Fruit fly (Drosophila melanogaster) whole organism, embryonic: ENCODE data around the gene cu.

Source experiments
- Awh ChIP-seq: fragments of 200-800 bp; sonication (Bioruptor generic); IDR thresholded peaks from 2 replicates; pipeline ENCODE4, ENCODE4 v1.3.6; 2022; ENCODE audit warnings: missing biosample characterization, missing genetic modification characterization
- CG10959 ChIP-seq: fragments of 200-800 bp; sonication (Bioruptor generic); IDR thresholded peaks from 2 replicates; pipeline ENCODE4 v1.3.6; 2022; ENCODE audit warnings: missing biosample characterization, missing genetic modification characterization
- CG10979 ChIP-seq: fragments of 200-800 bp; sonication (Bioruptor generic); optimal IDR thresholded peaks from 2 replicates; lab custom pipeline; 2018; ENCODE audit warnings: missing biosample characterization, mild to moderate bottlenecking, missing genetic modification characterization, moderate library complexity
- CG11504 ChIP-seq: fragments of 200-800 bp; sonication (Bioruptor generic); optimal IDR thresholded peaks from 3 replicates; lab custom pipeline; 2019; ENCODE audit warnings: missing biosample characterization, mild to moderate bottlenecking, missing genetic modification characterization, moderate library complexity
- CG13424 ChIP-seq: fragments of 200-800 bp; sonication (Bioruptor generic); optimal IDR thresholded peaks from 2 replicates; lab custom pipeline; 2019; ENCODE audit warnings: missing biosample characterization, mild to moderate bottlenecking, missing genetic modification characterization, moderate library complexity
- CG13775 ChIP-seq: fragments of 200-800 bp; sonication (Bioruptor generic); optimal IDR thresholded peaks from 3 replicates; lab custom pipeline; 2017; ENCODE audit warnings: missing biosample characterization, mild to moderate bottlenecking, missing genetic modification characterization
- CG14965 ChIP-seq: fragments of 200-800 bp; sonication (Bioruptor generic); optimal IDR thresholded peaks from 2 replicates; lab custom pipeline; 2016; ENCODE audit warnings: missing biosample characterization, missing genetic modification characterization, borderline replicate concordance
- CG1647 ChIP-seq: fragments of 200-800 bp; sonication (Bioruptor generic); optimal IDR thresholded peaks from 3 replicates; lab custom pipeline; 2016; ENCODE audit warnings: missing biosample characterization, missing genetic modification characterization
- CG16815 ChIP-seq: fragments of 200-800 bp; sonication (Bioruptor generic); optimal IDR thresholded peaks from 3 replicates; lab custom pipeline; 2017; ENCODE audit warnings: missing biosample characterization, mild to moderate bottlenecking, missing genetic modification characterization
- CG16863 ChIP-seq: fragments of 200-800 bp; sonication (Bioruptor generic); optimal IDR thresholded peaks from 3 replicates; lab custom pipeline; 2016; ENCODE audit warnings: missing biosample characterization, missing genetic modification characterization
- CG2712 ChIP-seq: fragments of 200-800 bp; optimal IDR thresholded peaks from 3 replicates; lab custom pipeline; 2019; ENCODE audit warnings: missing biosample characterization, mild to moderate bottlenecking, missing genetic modification characterization, moderate library complexity
- CG30403 ChIP-seq: fragments of 200-800 bp; sonication (Bioruptor generic); optimal IDR thresholded peaks from 3 replicates; lab custom pipeline; 2016; ENCODE audit warnings: missing biosample characterization, missing genetic modification characterization
- CG3163 ChIP-seq: fragments of 200-800 bp; sonication (Bioruptor generic); optimal IDR thresholded peaks from 3 replicates; lab custom pipeline; 2016; ENCODE audit warnings: missing biosample characterization, missing genetic modification characterization
- CG3281 ChIP-seq: fragments of 200-800 bp; sonication (Bioruptor generic); optimal IDR thresholded peaks from 3 replicates; lab custom pipeline; 2017; ENCODE audit warnings: missing biosample characterization, mild to moderate bottlenecking, missing genetic modification characterization
- CG33557 ChIP-seq: fragments of 200-800 bp; sonication (Bioruptor generic); optimal IDR thresholded peaks from 2 replicates; lab custom pipeline; 2019; ENCODE audit warnings: missing biosample characterization, mild to moderate bottlenecking, missing genetic modification characterization, moderate library complexity
- CG3995 ChIP-seq: fragments of 200-800 bp; sonication (Bioruptor generic); optimal IDR thresholded peaks from 3 replicates; lab custom pipeline; 2016; ENCODE audit warnings: missing biosample characterization, missing genetic modification characterization
- CG4404 ChIP-seq: fragments of 200-800 bp; sonication (Bioruptor generic); IDR thresholded peaks from 2 replicates; pipeline ENCODE4 v1.3.6; 2022; ENCODE audit warnings: missing biosample characterization, missing genetic modification characterization
- CG5180 ChIP-seq: fragments of 200-800 bp; sonication (Bioruptor generic); optimal IDR thresholded peaks from 3 replicates; lab custom pipeline; 2017; ENCODE audit warnings: missing biosample characterization, missing genetic modification characterization, mild to moderate bottlenecking, moderate library complexity, missing genetic modification reagents
- CG7745 ChIP-seq: fragments of 200-800 bp; sonication (Bioruptor generic); optimal IDR thresholded peaks from 2 replicates; lab custom pipeline; 2018; ENCODE audit warnings: missing biosample characterization, mild to moderate bottlenecking, missing genetic modification characterization, moderate library complexity
- CG8281 ChIP-seq: fragments of 200-800 bp; sonication (Bioruptor generic); optimal IDR thresholded peaks from 2 replicates; lab custom pipeline; 2018; ENCODE audit warnings: missing biosample characterization, mild to moderate bottlenecking, missing genetic modification characterization, moderate library complexity
- CG8478 ChIP-seq: fragments of >200 bp; optimal IDR thresholded peaks from 2 replicates; lab custom pipeline; 2018
- CG9437 ChIP-seq: fragments of 200-800 bp; sonication (Bioruptor generic); optimal IDR thresholded peaks from 2 replicates; lab custom pipeline; 2018; ENCODE audit warnings: missing biosample characterization, mild to moderate bottlenecking, missing genetic modification characterization
- Camta ChIP-seq: fragments of 200-800 bp; sonication (Bioruptor generic); optimal IDR thresholded peaks from 2 replicates; lab custom pipeline; 2016; ENCODE audit warnings: missing biosample characterization, missing genetic modification characterization
- Dek ChIP-seq: fragments of 200-800 bp; sonication (Bioruptor generic); optimal IDR thresholded peaks from 3 replicates; lab custom pipeline; 2019; ENCODE audit warnings: missing biosample characterization, mild to moderate bottlenecking, missing genetic modification characterization, moderate library complexity
- Dip2 ChIP-seq: fragments of 200-800 bp; sonication (Bioruptor generic); IDR thresholded peaks from 2 replicates; pipeline ENCODE4 v1.3.6; 2022; ENCODE audit warnings: missing biosample characterization, missing genetic modification characterization
- Doc3 ChIP-seq: fragments of 200-800 bp; sonication (Bioruptor generic); IDR thresholded peaks from 3 replicates; pipeline ENCODE4 v1.3.6; 2022; ENCODE audit warnings: missing biosample characterization, missing genetic modification characterization; ENCODE audit not compliant: partially characterized antibody
- Dp ChIP-seq: fragments of 200-800 bp; sonication (Bioruptor generic); optimal IDR thresholded peaks from 2 replicates; lab custom pipeline; 2018; ENCODE audit warnings: missing biosample characterization, mild to moderate bottlenecking, missing genetic modification characterization, moderate library complexity
- E2f2 ChIP-seq: fragments of 200-800 bp; sonication (Bioruptor generic); IDR thresholded peaks from 2 replicates; pipeline ENCODE4 v1.3.6; 2022; ENCODE audit warnings: missing biosample characterization, missing genetic modification characterization
- Elba2 ChIP-seq: fragments of 200-800 bp; sonication (Bioruptor generic); optimal IDR thresholded peaks from 3 replicates; lab custom pipeline; 2016; ENCODE audit warnings: missing biosample characterization, missing genetic modification characterization
- Jarid2 ChIP-seq: fragments of 200-800 bp; sonication (Bioruptor generic); optimal IDR thresholded peaks from 3 replicates; lab custom pipeline; 2017; ENCODE audit warnings: mild to moderate bottlenecking, missing biosample characterization, missing genetic modification reagents, missing genetic modification characterization
- MTF-1 ChIP-seq: fragments of 200-800 bp; sonication (Bioruptor generic); optimal IDR thresholded peaks from 2 replicates; lab custom pipeline; 2018; ENCODE audit warnings: missing biosample characterization, mild to moderate bottlenecking, missing genetic modification characterization, borderline replicate concordance
- Sin3A ChIP-seq: fragments of >200 bp; optimal IDR thresholded peaks from 2 replicates; lab custom pipeline; 2018
- Six4 ChIP-seq: fragments of 200-800 bp; sonication (Bioruptor generic); optimal IDR thresholded peaks from 2 replicates; lab custom pipeline; 2016; ENCODE audit warnings: missing biosample characterization, missing genetic modification characterization
- Tbp ChIP-seq: fragments of >200 bp; optimal IDR thresholded peaks from 2 replicates; lab custom pipeline; 2018; ENCODE audit warnings: missing biosample characterization, missing genetic modification characterization
- Xbp1 ChIP-seq: fragments of 200-800 bp; sonication (Bioruptor generic); optimal IDR thresholded peaks from 3 replicates; lab custom pipeline; 2016; ENCODE audit warnings: missing biosample characterization, mild to moderate bottlenecking, missing genetic modification characterization
- ab ChIP-seq: fragments of 200-800 bp; sonication (Bioruptor generic); optimal IDR thresholded peaks from 2 replicates; lab custom pipeline; 2016; ENCODE audit warnings: missing biosample characterization, missing genetic modification characterization
- ap ChIP-seq: fragments of 200-800 bp; sonication (Bioruptor generic); IDR thresholded peaks from 2 replicates; pipeline ENCODE4 v1.3.6; 2022; ENCODE audit warnings: missing biosample characterization, missing genetic modification characterization
- ato ChIP-seq: fragments of 200-800 bp; sonication (Bioruptor generic); IDR thresholded peaks from 2 replicates; pipeline ENCODE4 v1.3.6; 2022; ENCODE audit warnings: missing biosample characterization, missing genetic modification characterization; ENCODE audit not compliant: partially characterized antibody
- corto ChIP-seq: fragments of 200-800 bp; sonication (Bioruptor generic); optimal IDR thresholded peaks from 2 replicates; lab custom pipeline; 2016; ENCODE audit warnings: missing biosample characterization, mild to moderate bottlenecking, missing genetic modification characterization, moderate library complexity
- dmrt99B ChIP-seq: fragments of 200-800 bp; sonication (Bioruptor generic); optimal IDR thresholded peaks from 2 replicates; lab custom pipeline; 2018; ENCODE audit warnings: missing biosample characterization, mild to moderate bottlenecking, missing genetic modification characterization, moderate library complexity
- fd64A ChIP-seq: fragments of 200-800 bp; sonication (Bioruptor generic); optimal IDR thresholded peaks from 3 replicates; lab custom pipeline; 2018; ENCODE audit warnings: missing biosample characterization, mild to moderate bottlenecking, missing genetic modification characterization
- fd96Cb ChIP-seq: fragments of 200-800 bp; sonication (Bioruptor generic); optimal IDR thresholded peaks from 2 replicates; lab custom pipeline; 2018; ENCODE audit warnings: missing biosample characterization, mild to moderate bottlenecking, missing genetic modification characterization, moderate library complexity
- grn ChIP-seq: fragments of 200-800 bp; sonication (Bioruptor generic); optimal IDR thresholded peaks from 3 replicates; lab custom pipeline; 2017; ENCODE audit warnings: missing biosample characterization, missing genetic modification characterization
- ken ChIP-seq: fragments of 200-800 bp; sonication (Bioruptor generic); IDR thresholded peaks from 3 replicates; pipeline ENCODE4 v1.3.6; 2022; ENCODE audit warnings: missing biosample characterization, missing genetic modification characterization
- nmo ChIP-seq: fragments of 200-800 bp; sonication (Bioruptor generic); optimal IDR thresholded peaks from 2 replicates; lab custom pipeline; 2018; ENCODE audit warnings: missing biosample characterization, mild to moderate bottlenecking, missing genetic modification characterization, moderate library complexity
- org-1 ChIP-seq: fragments of 200-800 bp; sonication (Bioruptor generic); optimal IDR thresholded peaks from 2 replicates; lab custom pipeline; 2017; ENCODE audit warnings: missing biosample characterization, missing genetic modification characterization
- rib ChIP-seq: fragments of 200-800 bp; sonication (Bioruptor generic); IDR thresholded peaks from 2 replicates; pipeline ENCODE4 v1.3.6; 2022; ENCODE audit warnings: missing biosample characterization, missing genetic modification characterization
- ro ChIP-seq: fragments of 200-800 bp; sonication (Bioruptor generic); IDR thresholded peaks from 2 replicates; pipeline ENCODE4 v1.3.6; 2022; ENCODE audit warnings: missing biosample characterization, missing genetic modification characterization
- tx ChIP-seq: fragments of 200-800 bp; sonication (Bioruptor generic); optimal IDR thresholded peaks from 2 replicates; lab custom pipeline; 2016; ENCODE audit warnings: missing biosample characterization, missing genetic modification characterization
- wek ChIP-seq: fragments of 200-800 bp; sonication (Bioruptor generic); optimal IDR thresholded peaks from 3 replicates; lab custom pipeline; 2018; ENCODE audit warnings: missing biosample characterization, mild to moderate bottlenecking, missing genetic modification characterization, moderate library complexity

Gene cu

dm6 chr3R:11196648-11197388 is 574 bp upstream of the cu start:
- TF ChIP-seq Sin3A (lab: Kevin White, UChicago) (no peak), MTF-1 (peak; percentile 84), Jarid2 (peak; percentile 91), CG1647 (GFP tag; lab: Kevin White, UChicago) (peak; percentile 81), fd64A (GFP tag; lab: Kevin White, UChicago) (peak; percentile 85), CG9437 (GFP tag; lab: Kevin White, UChicago) (peak; percentile 97), fd96Cb (peak; percentile 99), Doc3 (GFP tag; lab: Robert Waterston, UW) (no peak), CG4404 (GFP tag; lab: Robert Waterston, UW) (peak; percentile 97), CG10959 (GFP tag; lab: Robert Waterston, UW) (peak; percentile 84), CG3995 (GFP tag; lab: Kevin White, UChicago) (peak; percentile 81), ken (GFP tag; lab: Robert Waterston, UW) (peak; percentile 96), ap (GFP tag; lab: Robert Waterston, UW) (peak; percentile 97), Elba2 (GFP tag; lab: Kevin White, UChicago) (no peak), CG30403 (peak; percentile 99), CG8281 (tag; lab: Kevin White, UChicago) (peak; percentile 93), CG11504 (tag; lab: Kevin White, UChicago) (peak; percentile 99), CG33557 (peak; percentile 90), Dip2 (GFP tag; lab: Robert Waterston, UW) (peak; percentile 80), Dp (GFP tag; lab: Kevin White, UChicago) (peak; percentile 23), grn (GFP tag; lab: Kevin White, UChicago) (no peak), CG16815 (GFP tag; lab: Kevin White, UChicago) (peak; percentile 97), CG13775 (GFP tag; lab: Kevin White, UChicago) (peak; percentile 98), Six4 (GFP tag; lab: Kevin White, UChicago) (peak; percentile 98), rib (GFP tag; lab: Robert Waterston, UW) (peak; percentile 98), Camta (GFP tag; lab: Kevin White, UChicago) (peak; percentile 89), tx (GFP tag; lab: Kevin White, UChicago) (peak; percentile 81), CG14965 (GFP tag; lab: Kevin White, UChicago) (no peak), ato (GFP tag; lab: Robert Waterston, UW) (no peak), CG3163 (GFP tag; lab: Kevin White, UChicago) (peak; percentile 97), Awh (GFP tag; lab: Robert Waterston, UW) (peak; percentile 97), CG13424 (peak; percentile 99), wek (peak; percentile 57), Xbp1 (peak; percentile 97), ro (peak; percentile 97), CG7745 (tag; lab: Kevin White, UChicago) (no peak), Tbp (no peak), CG3281 (GFP tag; lab: Kevin White, UChicago) (peak; percentile 99), CG10979 (tag; lab: Kevin White, UChicago) (peak; percentile 99), E2f2 (GFP tag; lab: Robert Waterston, UW) (peak; percentile 87), org-1 (GFP tag; lab: Kevin White, UChicago) (peak; percentile 98), nmo (peak; percentile 100), Dek (peak; percentile 99), CG8478 (no peak), corto (peak; percentile 83), dmrt99B (tag; lab: Kevin White, UChicago) (peak; percentile 100), CG16863 (GFP tag; lab: Kevin White, UChicago) (peak; percentile 88), ab (no peak), CG5180 (GFP tag; lab: Kevin White, UChicago) (peak; percentile 93), CG2712 (peak; percentile 97)
